Fruit fly (Drosophila melanogaster) whole organism, embryonic: ENCODE results near the gene Max.
A peak's percentile ranks its signal among the peaks of the same experiment; 100 is the strongest.

Experiments
- Atf6 ChIP-seq: fragments of 200-800 bp; sonication (Bioruptor generic); IDR thresholded peaks from 2 replicates; pipeline ENCODE4 v1.3.6; 2022; ENCODE audit warnings: missing biosample characterization, missing genetic modification characterization
- CG10267 ChIP-seq: fragments of 200-800 bp; sonication (Bioruptor generic); optimal IDR thresholded peaks from 2 replicates; lab custom pipeline; 2018; ENCODE audit warnings: missing biosample characterization, mild to moderate bottlenecking, missing genetic modification characterization, moderate library complexity
- CG10274 ChIP-seq: fragments of 200-800 bp; sonication (Bioruptor generic); optimal IDR thresholded peaks from 3 replicates; lab custom pipeline; 2017; ENCODE audit warnings: missing biosample characterization, mild to moderate bottlenecking, missing genetic modification characterization
- CG10431 ChIP-seq: fragments of 200-800 bp; sonication (Bioruptor generic); optimal IDR thresholded peaks from 3 replicates; lab custom pipeline; 2018; ENCODE audit warnings: missing biosample characterization, mild to moderate bottlenecking, missing genetic modification characterization
- CG10654 ChIP-seq: fragments of 200-800 bp; sonication (Bioruptor generic); optimal IDR thresholded peaks from 2 replicates; lab custom pipeline; 2016; ENCODE audit warnings: missing biosample characterization, missing genetic modification characterization
- CG11696 ChIP-seq: fragments of 200-800 bp; sonication (Bioruptor generic); IDR thresholded peaks from 2 replicates; pipeline ENCODE4 v1.3.6; 2022; ENCODE audit warnings: missing biosample characterization, missing genetic modification characterization
- CG14710 ChIP-seq: fragments of 200-800 bp; sonication (Bioruptor generic); optimal IDR thresholded peaks from 3 replicates; lab custom pipeline; 2019; ENCODE audit warnings: missing biosample characterization, mild to moderate bottlenecking, missing genetic modification characterization, moderate library complexity
- CG15601 ChIP-seq: fragments of 200-800 bp; sonication (Bioruptor generic); optimal IDR thresholded peaks from 3 replicates; lab custom pipeline; 2019; ENCODE audit warnings: missing biosample characterization, mild to moderate bottlenecking, missing genetic modification characterization, moderate library complexity
- CG18011 ChIP-seq: fragments of 200-800 bp; sonication (Bioruptor generic); optimal IDR thresholded peaks from 2 replicates; lab custom pipeline; 2017; ENCODE audit warnings: missing biosample characterization, missing genetic modification characterization, mild to moderate bottlenecking, moderate library complexity, missing genotype
- CG30020 ChIP-seq: fragments of 200-800 bp; optimal IDR thresholded peaks from 2 replicates; lab custom pipeline; 2019; ENCODE audit warnings: missing biosample characterization, mild to moderate bottlenecking, missing genetic modification characterization, moderate library complexity
- CG34224 ChIP-seq: fragments of 200-800 bp; sonication (Bioruptor generic); IDR thresholded peaks from 3 replicates; pipeline ENCODE4 v1.3.6; 2022; ENCODE audit warnings: missing biosample characterization, missing genetic modification characterization; ENCODE audit not compliant: partially characterized antibody
- CG34376 ChIP-seq: fragments of 200-800 bp; sonication (Bioruptor generic); optimal IDR thresholded peaks from 2 replicates; lab custom pipeline; 2018; ENCODE audit warnings: missing biosample characterization, mild to moderate bottlenecking, missing genetic modification characterization
- CG3838 ChIP-seq: fragments of 200-800 bp; sonication (Bioruptor generic); optimal IDR thresholded peaks from 3 replicates; lab custom pipeline; 2016; ENCODE audit warnings: missing biosample characterization, missing genetic modification characterization
- CG4617 ChIP-seq: fragments of 200-800 bp; sonication (Bioruptor generic); optimal IDR thresholded peaks from 3 replicates; lab custom pipeline; 2016; ENCODE audit warnings: missing biosample characterization, missing genetic modification characterization, borderline replicate concordance
- Dek ChIP-seq: fragments of 200-800 bp; sonication (Bioruptor generic); optimal IDR thresholded peaks from 3 replicates; lab custom pipeline; 2019; ENCODE audit warnings: missing biosample characterization, mild to moderate bottlenecking, missing genetic modification characterization, moderate library complexity
- Dref ChIP-seq: fragments of 200-800 bp; sonication (Bioruptor generic); IDR thresholded peaks from 2 replicates; pipeline ENCODE4 v1.3.6; 2022; ENCODE audit warnings: missing biosample characterization, missing genetic modification characterization
- H2.0 ChIP-seq: fragments of 200-800 bp; sonication (Bioruptor generic); IDR thresholded peaks from 2 replicates; pipeline ENCODE4 v1.3.6; 2022; ENCODE audit warnings: missing biosample characterization, missing genetic modification characterization
- HmgD ChIP-seq: fragments of 200-800 bp; sonication (Bioruptor generic); optimal IDR thresholded peaks from 3 replicates; lab custom pipeline; 2016; ENCODE audit warnings: missing biosample characterization, missing genetic modification characterization
- HmgZ ChIP-seq: fragments of 200-800 bp; sonication (Bioruptor generic); optimal IDR thresholded peaks from 2 replicates; lab custom pipeline; 2018; ENCODE audit warnings: missing biosample characterization, mild to moderate bottlenecking, missing genetic modification characterization
- Hmx ChIP-seq: fragments of 200-800 bp; sonication (Bioruptor generic); optimal IDR thresholded peaks from 2 replicates; lab custom pipeline; 2016; ENCODE audit warnings: missing biosample characterization, missing genetic modification characterization
- Jarid2 ChIP-seq: fragments of 200-800 bp; sonication (Bioruptor generic); optimal IDR thresholded peaks from 3 replicates; lab custom pipeline; 2017; ENCODE audit warnings: mild to moderate bottlenecking, missing biosample characterization, missing genetic modification reagents, missing genetic modification characterization
- Max ChIP-seq: fragments of 200-800 bp; sonication (Bioruptor generic); optimal IDR thresholded peaks from 2 replicates; lab custom pipeline; 2016; ENCODE audit warnings: missing biosample characterization, mild to moderate bottlenecking, missing genetic modification characterization
- Mrtf ChIP-seq: fragments of 200-800 bp; sonication (Bioruptor generic); IDR thresholded peaks from 3 replicates; pipeline ENCODE4 v1.3.6; 2022; ENCODE audit warnings: missing biosample characterization, missing genetic modification characterization
- Nf-YC ChIP-seq: fragments of 200-800 bp; optimal IDR thresholded peaks from 3 replicates; lab custom pipeline; 2019; ENCODE audit warnings: missing biosample characterization, mild to moderate bottlenecking, missing genetic modification characterization, moderate library complexity
- Side ChIP-seq: fragments of 200-800 bp; sonication (Bioruptor generic); optimal IDR thresholded peaks from 2 replicates; lab custom pipeline; 2016; ENCODE audit warnings: missing biosample characterization, missing genetic modification characterization
- Ssrp ChIP-seq: fragments of 200-800 bp; sonication (Bioruptor generic); optimal IDR thresholded peaks from 2 replicates; lab custom pipeline; 2018; ENCODE audit warnings: missing biosample characterization, mild to moderate bottlenecking, missing genetic modification characterization, moderate library complexity
- Tbp ChIP-seq: fragments of >200 bp; optimal IDR thresholded peaks from 2 replicates; lab custom pipeline; 2018; ENCODE audit warnings: missing biosample characterization, missing genetic modification characterization
- ap ChIP-seq: fragments of 200-800 bp; sonication (Bioruptor generic); IDR thresholded peaks from 2 replicates; pipeline ENCODE4 v1.3.6; 2022; ENCODE audit warnings: missing biosample characterization, missing genetic modification characterization
- crol ChIP-seq: fragments of 200-800 bp; sonication (Bioruptor generic); IDR thresholded peaks from 2 replicates; pipeline ENCODE4 v1.3.6; 2022; ENCODE audit warnings: missing biosample characterization, missing genetic modification characterization
- emc ChIP-seq: fragments of 200-800 bp; sonication (Bioruptor generic); optimal IDR thresholded peaks from 2 replicates; lab custom pipeline; 2016; ENCODE audit warnings: missing biosample characterization, missing genetic modification characterization
- esg ChIP-seq: fragments of 200-800 bp; sonication (Bioruptor generic); conservative IDR thresholded peaks from 2 replicates; pipeline ENCODE4 v1.3.6; 2022; ENCODE audit warnings: missing biosample characterization, missing genetic modification characterization
- grau ChIP-seq: fragments of 200-800 bp; optimal IDR thresholded peaks from 3 replicates; lab custom pipeline; 2019; ENCODE audit warnings: missing biosample characterization, mild to moderate bottlenecking, missing genetic modification characterization, moderate library complexity
- her ChIP-seq: fragments of 200-800 bp; sonication (Bioruptor generic); optimal IDR thresholded peaks from 2 replicates; lab custom pipeline; 2016; ENCODE audit warnings: missing biosample characterization, missing genetic modification characterization
- insv ChIP-seq, 2 experiments: fragments of 200-800 bp; sonication (Bioruptor generic); optimal IDR thresholded peaks; 3 replicates each; lab custom pipeline; 2016 to 2018; ENCODE audit warnings: missing biosample characterization in 2 of 2, missing genetic modification characterization in 2 of 2
- kni ChIP-seq: fragments of 200-800 bp; sonication (Bioruptor generic); optimal IDR thresholded peaks from 3 replicates; lab custom pipeline; 2017; ENCODE audit warnings: mild to moderate bottlenecking, missing biosample characterization, missing genetic modification reagents, missing genetic modification characterization
- lilli ChIP-seq: fragments of 200-800 bp; sonication (Bioruptor generic); optimal IDR thresholded peaks from 3 replicates; lab custom pipeline; 2016; ENCODE audit warnings: missing biosample characterization, missing genetic modification characterization
- mirr ChIP-seq: fragments of 200-800 bp; sonication (Bioruptor generic); optimal IDR thresholded peaks from 3 replicates; lab custom pipeline; 2018; ENCODE audit warnings: missing biosample characterization, mild to moderate bottlenecking, missing genetic modification characterization
- nom ChIP-seq: fragments of 200-800 bp; sonication (Bioruptor generic); optimal IDR thresholded peaks from 2 replicates; lab custom pipeline; 2017; ENCODE audit warnings: missing biosample characterization, missing genetic modification characterization, mild to moderate bottlenecking, moderate library complexity, missing genetic modification reagents
- oc ChIP-seq: fragments of 200-800 bp; sonication (Bioruptor generic); optimal IDR thresholded peaks from 2 replicates; lab custom pipeline; 2018; ENCODE audit warnings: missing biosample characterization, mild to moderate bottlenecking, missing genetic modification characterization, moderate library complexity
- pb ChIP-seq: fragments of 200-800 bp; sonication (Bioruptor generic); optimal IDR thresholded peaks from 3 replicates; lab custom pipeline; 2016; ENCODE audit warnings: missing biosample characterization, missing genetic modification characterization
- pho ChIP-seq: fragments of 200-800 bp; sonication (Bioruptor generic); optimal IDR thresholded peaks from 2 replicates; lab custom pipeline; 2016; ENCODE audit warnings: missing biosample characterization, missing genetic modification characterization
- pita ChIP-seq: fragments of 200-800 bp; sonication (Bioruptor generic); optimal IDR thresholded peaks from 2 replicates; lab custom pipeline; 2017; ENCODE audit warnings: missing biosample characterization, mild to moderate bottlenecking, missing genetic modification characterization
- sc ChIP-seq, 3 experiments: fragments of >200 bp in 2 of 3; fragments of 200-800 bp in 1 of 3; sonication (Bioruptor generic) in 1 of 3; optimal IDR thresholded peaks; 2 replicates in 2 of 3; 3 replicates in 1 of 3; lab custom pipeline; 2017; ENCODE audit warnings: mild to moderate bottlenecking in 1 of 3, missing biosample characterization in 1 of 3, missing genetic modification characterization in 1 of 3, missing genetic modification reagents in 1 of 3
- sens-2 ChIP-seq: fragments of 200-800 bp; sonication (Bioruptor generic); IDR thresholded peaks from 2 replicates; pipeline ENCODE4 v1.3.6; 2022; ENCODE audit warnings: missing biosample characterization, missing genetic modification characterization
- sna ChIP-seq: fragments of 200-800 bp; sonication (Bioruptor generic); IDR thresholded peaks from 2 replicates; pipeline ENCODE4 v1.3.6; 2022; ENCODE audit warnings: missing biosample characterization, missing genetic modification characterization; ENCODE audit not compliant: partially characterized antibody
- tgo ChIP-seq: fragments of 200-800 bp; sonication (Bioruptor generic); IDR thresholded peaks from 3 replicates; pipeline ENCODE4 v1.3.6; 2022; ENCODE audit warnings: missing biosample characterization, missing genetic modification characterization
- tll ChIP-seq, 2 experiments: fragments of 200-800 bp in 1 of 2; fragments of >200 bp in 1 of 2; sonication (Bioruptor generic) in 1 of 2; optimal IDR thresholded peaks; 2 replicates each; lab custom pipeline; 2017 to 2019; ENCODE audit warnings: missing biosample characterization in 2 of 2, missing genetic modification characterization in 2 of 2, mild to moderate bottlenecking in 1 of 2, moderate library complexity in 1 of 2
- wek ChIP-seq: fragments of 200-800 bp; sonication (Bioruptor generic); optimal IDR thresholded peaks from 3 replicates; lab custom pipeline; 2018; ENCODE audit warnings: missing biosample characterization, mild to moderate bottlenecking, missing genetic modification characterization, moderate library complexity

Max gene

dm6 chr3L:19254715-19255428, 9.1 kb downstream of the Max start, which contains the start of the genes mRpL21 and rept (continued):
- peak; percentile 60 for TF ChIP-seq her (GFP tag; lab: Kevin White, UChicago)
- no peak for TF ChIP-seq Dref
- TF ChIP-seq CG10431 (GFP tag; lab: Kevin White, UChicago) = no peak
- peak; percentile 63 for TF ChIP-seq pho (GFP tag; lab: Kevin White, UChicago)
- TF ChIP-seq emc (GFP tag; lab: Kevin White, UChicago) = no peak
- TF ChIP-seq Tbp (GFP tag; lab: Kevin White, UChicago) = peak; percentile 51
- TF ChIP-seq tgo = peak; percentile 36; the same call in 1 of the 3 replicates
- no peak; the same call in 1 of the 2 replicates for TF ChIP-seq esg
- TF ChIP-seq Ssrp (tag; lab: Kevin White, UChicago) = peak; percentile 3
- TF ChIP-seq Side (GFP tag; lab: Kevin White, UChicago) = peak; percentile 61
- peak; percentile 54 for TF ChIP-seq Nf-YC
- TF ChIP-seq CG10654 (GFP tag; lab: Kevin White, UChicago) = peak; percentile 17
- no peak for TF ChIP-seq CG3838 (GFP tag; lab: Kevin White, UChicago)
- peak; percentile 98 for TF ChIP-seq Max (GFP tag; lab: Kevin White, UChicago)
- peak; percentile 21; the same call in 1 of the 2 replicates for TF ChIP-seq sens-2 (GFP tag; lab: Robert Waterston, UW)
- TF ChIP-seq crol (GFP tag; lab: Robert Waterston, UW) = no peak
- peak; percentile 24 for TF ChIP-seq pb (GFP tag; lab: Kevin White, UChicago)
- peak; percentile 54 for TF ChIP-seq CG4617 (GFP tag; lab: Kevin White, UChicago)
- TF ChIP-seq sna (GFP tag; lab: Robert Waterston, UW) = no peak
- no peak for TF ChIP-seq nom (GFP tag; lab: Kevin White, UChicago)
- peak; percentile 51; the same call in 1 of the 2 replicates for TF ChIP-seq Atf6 (GFP tag; lab: Robert Waterston, UW)
- peak; percentile 27 for TF ChIP-seq CG15601 (tag; lab: Kevin White, UChicago)
- TF ChIP-seq oc (tag; lab: Kevin White, UChicago) = no peak
- peak; percentile 37 for TF ChIP-seq CG18011
- TF ChIP-seq tll (GFP tag; optimal IDR thresholded peaks at IDR 0.05; lab: Kevin White, UChicago) = peak in 1 of 2 experiments; percentile 43
- TF ChIP-seq HmgZ (tag; lab: Kevin White, UChicago) = peak; percentile 72
- TF ChIP-seq Jarid2 (GFP tag; lab: Kevin White, UChicago) = no peak
- peak; percentile 63 for TF ChIP-seq grau
- peak; percentile 53 for TF ChIP-seq CG30020 (tag; lab: Kevin White, UChicago)
- peak in 1 of 2 experiments; percentile 50 for TF ChIP-seq insv (GFP tag; optimal IDR thresholded peaks at IDR 0.05; lab: Kevin White, UChicago)
- no peak for TF ChIP-seq ap (GFP tag; lab: Robert Waterston, UW)
- TF ChIP-seq mirr = no peak
- peak; percentile 95 for TF ChIP-seq CG10267 (tag; lab: Kevin White, UChicago)
- TF ChIP-seq CG11696 (GFP tag; lab: Robert Waterston, UW) = no peak
- peak; percentile 80 for TF ChIP-seq lilli (GFP tag; lab: Kevin White, UChicago)
- TF ChIP-seq CG10274 (GFP tag; lab: Kevin White, UChicago) = no peak
- TF ChIP-seq CG34376 (GFP tag; lab: Kevin White, UChicago) = peak; percentile 29
- no peak for TF ChIP-seq pita (GFP tag; lab: Kevin White, UChicago)
- TF ChIP-seq CG14710 = peak; percentile 64
- no peak for TF ChIP-seq Hmx (GFP tag; lab: Kevin White, UChicago)
- TF ChIP-seq wek = no peak
- peak; percentile 40 for TF ChIP-seq H2.0 (GFP tag; lab: Robert Waterston, UW)
- TF ChIP-seq HmgD (GFP tag; lab: Kevin White, UChicago) = no peak
- TF ChIP-seq sc (optimal IDR thresholded peaks at IDR 0.05; lab: Kevin White, UChicago) = no peak
- TF ChIP-seq sc (GFP tag; optimal IDR thresholded peaks at IDR 0.05; lab: Kevin White, UChicago) = peak; percentile 5
- peak; percentile 11 for TF ChIP-seq Dek (tag; lab: Kevin White, UChicago)
- TF ChIP-seq CG34224 (GFP tag; lab: Robert Waterston, UW) = no peak
- TF ChIP-seq Mrtf = peak; percentile 32; the same call in 1 of the 3 replicates
- no peak for TF ChIP-seq kni (GFP tag; lab: Kevin White, UChicago)
